Fruit fly (Drosophila melanogaster): ENCODE measurements around the gene CG2225.
A peak's percentile ranks its signal among the peaks of the same experiment; 100 is the strongest.

CG2225 gene

dm6 chr2L:21681322-21682268 is 4.3 kb upstream of the CG2225 start, which contains the start of gene eEF2 (continued):
- TF ChIP-seq bab2 (GFP tag; optimal IDR thresholded peaks at IDR 0.05) (peak; percentile 62), CG10274 (GFP tag; optimal IDR thresholded peaks at IDR 0.05) (peak; percentile 46), CG6791 (GFP tag; IDR thresholded peaks at IDR 0.05; ENCODE audit: partially characterized antibody) (peak; percentile 96), rib (GFP tag; IDR thresholded peaks at IDR 0.05) (no peak; the same call in none of the 2 replicates), CG6272 (GFP tag; IDR thresholded peaks at IDR 0.05) (no peak; the same call in 1 of the 2 replicates), Ets65A (GFP tag) (peak; percentile 79), seq (GFP tag; IDR thresholded peaks at IDR 0.05) (peak; percentile 68), dan (GFP tag; IDR thresholded peaks at IDR 0.05) (no peak), pum (GFP tag; optimal IDR thresholded peaks at IDR 0.05) (peak; percentile 37), CG4707 (GFP tag; optimal IDR thresholded peaks at IDR 0.05) (peak; percentile 76), Hr3 (GFP tag; optimal IDR thresholded peaks at IDR 0.05) (peak; percentile 38), YL-1 (GFP tag; optimal IDR thresholded peaks at IDR 0.05) (peak; percentile 95), en (GFP tag; optimal IDR thresholded peaks at IDR 0.05) (peak; percentile 59), tio (GFP tag; optimal IDR thresholded peaks at IDR 0.05) (no peak), corto (GFP tag; optimal IDR thresholded peaks at IDR 0.05) (no peak), CG3163 (GFP tag; optimal IDR thresholded peaks at IDR 0.05) (peak; percentile 64), GATAe (GFP tag; conservative IDR thresholded peaks at IDR 0.05) (no peak), Oaz (GFP tag; IDR thresholded peaks at IDR 0.05) (peak; percentile 55; the same call in 1 of the 2 replicates), onecut (GFP tag; IDR thresholded peaks at IDR 0.05) (peak; percentile 83), BEAF-32 (GFP tag; optimal IDR thresholded peaks at IDR 0.05) (peak; percentile 91), ems (GFP tag; optimal IDR thresholded peaks at IDR 0.05) (peak; percentile 68), ato (GFP tag; IDR thresholded peaks at IDR 0.05; ENCODE audit: partially characterized antibody) (peak; percentile 88), yki (optimal IDR thresholded peaks at IDR 0.05) (no peak), Oli (tag; optimal IDR thresholded peaks at IDR 0.05) (peak; percentile 60), bowl (GFP tag; IDR thresholded peaks at IDR 0.05) (peak; percentile 40; the same call in 1 of the 2 replicates), CG1792 (GFP tag; optimal IDR thresholded peaks at IDR 0.05) (peak; percentile 18), B-H1 (GFP tag; IDR thresholded peaks at IDR 0.05) (peak; percentile 52; the same call in 1 of the 3 replicates), Eip74EF (GFP tag; optimal IDR thresholded peaks at IDR 0.05) (peak in 1 of 2 experiments; percentile 60), sisA (GFP tag; IDR thresholded peaks at IDR 0.05) (no peak), ap (GFP tag; IDR thresholded peaks at IDR 0.05) (no peak), Spps (tag; optimal IDR thresholded peaks at IDR 0.05) (no peak), Nf-YB (GFP tag; optimal IDR thresholded peaks at IDR 0.05) (peak; percentile 68), CG13775 (GFP tag; optimal IDR thresholded peaks at IDR 0.05) (peak; percentile 74), CG7963 (GFP tag; IDR thresholded peaks at IDR 0.05; ENCODE audit: partially characterized antibody) (peak; percentile 95), Sox102F (GFP tag; optimal IDR thresholded peaks at IDR 0.05) (peak; percentile 22), CG7786 (GFP tag; optimal IDR thresholded peaks at IDR 0.05) (peak; percentile 60), Mad (GFP tag; optimal IDR thresholded peaks at IDR 0.05) (peak; percentile 84), Hr78 (GFP tag; optimal IDR thresholded peaks at IDR 0.05) (peak in 1 of 2 experiments; percentile 28), ken (GFP tag; IDR thresholded peaks at IDR 0.05) (no peak; the same call in 2 of the 3 replicates), TFAM (GFP tag; optimal IDR thresholded peaks at IDR 0.05) (no peak), CG6654 (GFP tag; optimal IDR thresholded peaks at IDR 0.05) (peak; percentile 18), CG10267 (tag; optimal IDR thresholded peaks at IDR 0.05) (peak; percentile 70), CG8924 (tag; optimal IDR thresholded peaks at IDR 0.05) (peak; percentile 79), Dip2 (GFP tag; IDR thresholded peaks at IDR 0.05) (no peak), CG9437 (GFP tag; optimal IDR thresholded peaks at IDR 0.05) (peak; percentile 78), Aef1 (GFP tag; IDR thresholded peaks at IDR 0.05) (no peak), Trl (optimal IDR thresholded peaks at IDR 0.05) (no peak), Trl (GFP tag; optimal IDR thresholded peaks at IDR 0.05) (peak; percentile 81), abd-A (tag; optimal IDR thresholded peaks at IDR 0.05) (peak; percentile 32)

All from whole organism, embryonic.